Fruit fly (Drosophila melanogaster) whole organism: Measurements from ENCODE around the gene osk.

ENCODE experiments used
- CG8478 ChIP-seq: fragments of >200 bp; optimal IDR thresholded peaks from 2 replicates; lab custom pipeline; 2018; ENCODE audit warnings: inconsistent platforms
- Dll ChIP-seq: fragments of >200 bp; optimal IDR thresholded peaks from 2 replicates; lab custom pipeline; 2017
- EcR ChIP-seq, 2 experiments: fragments of >200 bp; optimal IDR thresholded peaks; 2 replicates each; lab custom pipeline; 2017; ENCODE audit warnings: missing biosample characterization in 2 of 2, missing genetic modification characterization in 2 of 2, missing genetic modification reagents in 2 of 2
- pan ChIP-seq: fragments of >200 bp; optimal IDR thresholded peaks from 2 replicates; lab custom pipeline; 2017
- psq ChIP-seq: fragments of >200 bp; optimal IDR thresholded peaks from 2 replicates; lab custom pipeline; 2017
- usp ChIP-seq: fragments of >200 bp; optimal IDR thresholded peaks from 2 replicates; lab custom pipeline; 2017; ENCODE audit warnings: missing biosample characterization, missing genetic modification characterization, mixed read lengths

Gene osk

DNA sequence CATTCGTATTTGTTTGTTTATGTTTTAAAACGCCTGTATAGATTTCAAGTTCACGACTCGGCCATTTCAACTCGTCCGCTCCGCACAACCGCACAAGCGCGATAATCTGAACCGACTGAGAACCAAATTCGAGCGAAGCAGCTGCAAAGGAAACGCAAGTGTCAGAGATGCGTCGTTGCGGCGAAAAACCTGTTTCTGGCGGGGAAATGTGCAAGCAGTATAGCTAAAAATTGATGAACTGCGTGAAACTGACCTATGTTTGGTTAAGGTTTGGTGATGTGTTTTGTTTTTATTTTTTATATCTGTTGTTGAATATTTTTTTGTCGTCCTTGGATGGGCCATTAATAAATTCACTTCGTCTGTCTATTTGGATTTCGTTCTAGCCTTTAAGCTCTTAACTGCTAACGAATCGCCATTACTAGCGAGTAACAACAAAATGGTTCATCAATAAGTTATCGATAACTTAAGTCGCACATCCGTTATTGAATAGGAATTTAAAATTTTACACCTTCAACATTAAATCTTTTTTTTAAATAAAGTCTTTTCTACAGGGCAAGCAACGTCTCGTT lies 3.1 kb upstream of the osk start, which contains the start of gene pyd:
TSS of gene pyd (minus strand) at position 120 of the 569 bp plus-strand sequence.
- TF ChIP-seq CG8478 (lab: Kevin White, UChicago) (no peak), psq (no peak), Dll (lab: Kevin White, UChicago) (no peak), pan (no peak), EcR (GFP tag; optimal IDR thresholded peaks at IDR 0.05; lab: Kevin White, UChicago) (no peak), usp (GFP tag; lab: Kevin White, UChicago) (no peak)

DNA sequence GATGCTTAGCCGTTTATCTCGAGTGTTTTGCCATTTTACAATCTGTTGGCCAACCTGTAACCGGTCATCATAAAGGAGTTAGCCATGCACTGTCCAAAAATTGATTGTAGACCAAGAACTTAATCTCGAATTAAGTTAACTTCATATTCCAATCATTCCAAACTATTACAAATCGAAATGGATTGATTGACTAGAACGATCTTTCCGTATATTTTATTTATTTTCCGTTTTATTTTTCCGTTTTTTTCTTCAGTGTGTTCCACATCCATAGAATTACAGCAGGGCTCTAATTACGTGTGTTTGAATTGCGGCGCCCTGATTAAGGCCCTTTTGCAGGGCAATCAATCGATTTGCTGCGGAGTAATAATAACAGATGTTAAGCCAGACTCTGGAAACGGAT lies 2.2 kb upstream of the osk start:
- TF ChIP-seq psq (no peak), CG8478 (lab: Kevin White, UChicago) (no peak), Dll (lab: Kevin White, UChicago) (no peak), EcR (GFP tag; optimal IDR thresholded peaks at IDR 0.05; lab: Kevin White, UChicago) (no peak), usp (GFP tag; lab: Kevin White, UChicago) (no peak), pan (no peak)

DNA sequence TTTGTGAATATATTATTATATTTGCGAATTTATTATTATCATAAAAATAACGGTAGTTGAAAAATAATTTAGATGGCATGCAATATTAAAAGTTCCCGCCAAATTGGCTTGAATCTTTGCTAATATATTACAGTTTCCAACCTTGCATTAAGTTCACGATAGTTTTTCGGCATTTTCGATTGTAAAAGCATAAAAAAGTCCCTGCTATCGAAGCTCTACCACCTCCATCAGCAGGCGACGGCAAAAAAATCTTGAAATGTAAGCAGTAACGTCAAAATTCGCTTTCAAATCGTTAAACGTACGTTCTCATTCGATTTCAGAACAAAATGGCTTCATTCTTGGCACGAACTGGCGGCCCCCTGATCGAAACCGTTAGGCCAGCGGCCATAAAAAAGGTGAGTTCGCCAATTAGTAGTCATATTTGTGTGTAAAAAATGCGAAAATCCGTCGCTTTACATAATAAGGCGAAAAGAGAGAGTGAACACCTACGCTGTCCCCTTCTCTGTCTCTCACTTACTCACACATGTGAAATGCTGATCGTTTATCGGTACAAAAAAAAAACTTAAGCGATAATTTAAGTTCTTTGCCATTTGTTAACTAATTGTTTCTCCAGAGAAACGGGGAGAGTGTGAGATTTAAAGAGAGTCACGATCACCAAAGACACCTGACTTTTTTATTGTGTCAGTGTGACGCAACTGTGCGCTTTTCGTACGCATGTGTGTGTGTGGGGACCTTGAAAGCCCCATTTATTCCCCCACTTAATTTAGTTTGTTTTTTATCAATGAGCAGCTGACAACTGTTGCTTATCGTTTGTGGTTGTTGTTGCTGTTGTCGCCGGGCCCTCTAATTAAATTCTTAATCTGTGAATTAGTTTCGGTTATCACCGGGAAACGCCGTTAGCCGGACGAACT lies 3.8 kb downstream of the osk start, which contains the start of gene ScsbetaA:
TSS of gene ScsbetaA (plus strand) at position 231 of the 911 bp plus-strand sequence.
- TF ChIP-seq pan (no peak), usp (GFP tag; lab: Kevin White, UChicago) (no peak), psq (no peak), Dll (lab: Kevin White, UChicago) (no peak), CG8478 (lab: Kevin White, UChicago) (no peak), EcR (GFP tag; optimal IDR thresholded peaks at IDR 0.05; lab: Kevin White, UChicago) (no peak)

DNA sequence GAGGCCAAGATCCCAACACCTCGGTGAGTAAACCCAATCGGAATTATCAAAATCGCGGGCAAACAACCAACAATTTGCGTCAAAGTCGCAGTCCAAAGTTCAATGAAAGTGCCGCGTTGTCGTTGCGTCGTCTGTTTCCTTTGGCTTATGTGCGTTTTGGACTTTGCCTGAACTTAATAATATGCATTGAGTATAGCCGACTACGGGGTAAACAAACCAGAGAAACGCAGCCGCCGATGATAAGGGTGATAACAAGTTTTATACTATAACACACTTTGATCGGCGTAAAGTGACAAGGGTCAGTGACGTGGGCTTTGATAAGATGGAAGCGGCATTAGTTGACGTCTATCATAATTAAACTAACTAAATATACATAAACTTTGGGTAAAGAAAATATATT lies 4.8 kb downstream of the osk start:
- TF ChIP-seq EcR (GFP tag; optimal IDR thresholded peaks at IDR 0.05; lab: Kevin White, UChicago) = no peak
- no peak for TF ChIP-seq psq
- no peak for TF ChIP-seq usp (GFP tag; lab: Kevin White, UChicago)
- TF ChIP-seq pan = no peak
- TF ChIP-seq Dll (lab: Kevin White, UChicago) = no peak
- TF ChIP-seq CG8478 (lab: Kevin White, UChicago) = no peak

DNA sequence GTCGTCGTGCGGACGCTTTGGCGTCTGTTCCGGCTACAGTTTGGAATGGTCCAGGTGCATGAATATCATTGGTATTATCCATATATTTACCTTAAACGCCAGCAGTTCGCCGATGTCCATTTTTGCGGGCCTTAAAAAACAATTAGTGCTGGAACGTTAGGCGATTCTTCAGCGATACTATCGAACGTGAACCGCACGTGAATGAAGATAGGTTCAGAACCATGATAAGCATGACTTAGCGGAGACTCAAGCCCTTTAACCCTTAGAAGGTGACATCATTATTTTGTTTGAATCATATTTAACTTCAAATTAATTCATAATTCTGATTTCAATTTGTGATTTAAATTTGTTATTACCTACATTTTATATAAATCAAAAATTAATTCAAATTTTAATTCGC lies 9.9 kb downstream of the osk start, which contains the start of gene CG11964:
TSS of gene CG11964 (minus strand) at position 155 of the 400 bp plus-strand sequence.
- TF ChIP-seq pan (no peak), psq (no peak), EcR (GFP tag; optimal IDR thresholded peaks at IDR 0.05; lab: Kevin White, UChicago) (no peak), usp (GFP tag; lab: Kevin White, UChicago) (no peak), CG8478 (lab: Kevin White, UChicago) (no peak), Dll (lab: Kevin White, UChicago) (no peak)

DNA sequence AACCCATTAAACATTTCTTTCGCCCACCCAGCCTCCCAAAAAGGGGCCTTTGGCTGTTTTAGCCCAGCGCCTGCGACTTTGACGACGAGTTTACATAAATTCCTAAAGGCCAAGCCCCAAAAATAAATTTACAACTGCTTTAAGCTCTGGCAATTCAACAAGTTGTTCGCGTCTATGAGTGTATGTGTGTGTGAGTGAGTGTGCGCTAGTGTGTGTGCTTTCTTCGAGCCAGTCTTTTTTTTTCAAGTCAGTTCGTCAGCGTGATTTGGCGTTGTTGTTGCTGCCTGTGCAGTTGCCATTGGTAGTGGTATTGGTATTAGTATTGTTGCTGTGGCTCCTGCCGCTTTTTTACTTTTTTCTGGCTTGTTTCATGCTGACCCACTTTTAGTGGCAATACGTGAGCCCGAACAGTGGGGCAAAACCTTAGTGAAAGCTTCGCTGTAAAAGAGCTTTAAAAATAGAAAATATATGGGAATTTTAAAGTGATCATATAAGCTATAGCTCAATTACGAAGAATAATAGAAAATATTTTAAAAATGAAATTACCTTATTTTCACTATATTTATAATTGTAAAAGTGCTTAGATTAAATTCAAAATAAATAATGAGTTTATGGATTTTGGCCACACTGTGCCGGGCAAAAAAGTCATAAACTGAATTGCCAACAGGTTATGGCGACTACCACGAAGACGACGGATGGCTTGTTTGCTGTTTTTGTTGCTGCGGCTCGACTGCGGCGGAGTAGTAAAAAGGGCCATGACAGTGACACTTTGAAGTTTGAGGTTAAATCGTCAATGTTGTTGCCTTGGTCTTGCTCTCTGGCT lies 10.8 kb downstream of the osk start:
- TF ChIP-seq usp (GFP tag; lab: Kevin White, UChicago) (no peak), Dll (lab: Kevin White, UChicago) (no peak), CG8478 (lab: Kevin White, UChicago) (no peak), EcR (GFP tag; optimal IDR thresholded peaks at IDR 0.05; lab: Kevin White, UChicago) (no peak), pan (no peak), psq (no peak)

DNA sequence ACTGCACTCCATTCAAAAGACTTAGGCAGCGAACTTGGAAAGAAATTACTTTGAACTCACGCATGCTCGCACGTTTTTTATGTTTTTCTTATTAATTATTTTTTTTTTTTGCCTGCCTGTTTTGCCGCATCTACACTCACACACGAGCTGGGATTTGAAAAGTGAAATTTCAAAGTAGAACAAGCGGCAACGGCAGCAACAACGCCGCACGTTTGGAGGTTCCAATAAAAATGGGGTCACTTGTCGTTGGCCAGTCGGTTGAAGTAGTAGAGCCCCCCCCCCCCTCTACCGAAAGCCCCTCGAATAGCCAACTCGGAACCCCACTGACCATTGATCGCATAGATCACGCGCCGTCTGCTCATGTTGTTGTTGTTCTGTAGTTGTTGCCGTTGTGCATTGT lies 11.5 kb downstream of the osk start:
- TF ChIP-seq pan = no peak
- TF ChIP-seq psq = no peak
- TF ChIP-seq Dll (lab: Kevin White, UChicago) = no peak

DNA sequence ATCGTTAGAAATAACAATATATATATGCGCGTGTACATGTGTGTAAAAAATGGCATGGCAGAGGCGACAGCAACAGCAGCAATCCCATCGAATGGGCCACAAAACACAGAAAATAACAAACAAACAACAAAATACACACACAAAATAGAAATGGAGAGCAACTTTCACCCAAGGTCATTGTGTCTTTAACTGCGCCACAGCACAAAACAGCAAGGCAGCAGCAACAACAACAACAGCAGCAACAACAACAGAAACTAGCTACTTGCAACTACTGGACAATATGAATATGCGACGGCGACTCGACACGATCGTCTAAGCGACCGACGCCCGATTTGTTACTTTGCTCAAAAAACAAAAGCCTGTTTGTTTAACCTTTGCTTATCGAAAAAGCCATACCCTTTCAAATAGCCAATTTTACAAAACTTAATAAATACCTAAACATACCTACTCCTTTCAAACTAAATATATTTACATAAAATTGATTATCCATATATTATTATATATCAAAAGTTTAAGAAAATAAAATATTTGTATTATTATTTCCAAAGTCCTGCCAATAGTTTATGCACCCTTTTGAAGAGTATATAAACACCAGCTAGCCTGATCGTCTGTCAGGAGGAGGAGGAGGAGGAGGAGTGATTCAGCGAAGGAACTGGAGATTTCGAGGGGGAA lies 13.0 kb downstream of the osk start:
- no peak for TF ChIP-seq Dll (lab: Kevin White, UChicago)
- no peak for TF ChIP-seq pan
- no peak for TF ChIP-seq usp (GFP tag; lab: Kevin White, UChicago)
- no peak for TF ChIP-seq psq

DNA sequence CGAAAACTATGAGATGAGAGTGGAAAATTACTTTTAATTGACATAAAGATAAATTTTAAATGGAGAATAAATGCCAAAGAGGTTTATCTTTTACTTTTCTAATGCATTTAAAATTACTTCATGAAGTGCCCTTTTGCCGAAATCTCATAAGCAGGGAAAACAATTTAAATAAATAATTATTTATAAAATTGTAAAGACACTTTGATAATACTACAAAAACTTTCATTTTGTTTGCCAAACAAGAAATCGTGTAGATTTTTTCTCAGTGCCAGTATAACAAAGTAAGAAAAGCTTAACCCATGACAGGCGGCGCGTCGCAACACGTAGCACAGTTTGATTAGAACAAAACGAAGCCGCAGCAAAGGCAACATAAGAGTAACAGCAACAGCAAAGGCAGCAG lies 13.9 kb downstream of the osk start:
- TF ChIP-seq Dll (lab: Kevin White, UChicago) (no peak), usp (GFP tag; lab: Kevin White, UChicago) (no peak), CG8478 (lab: Kevin White, UChicago) (no peak), pan (no peak), EcR (GFP tag; optimal IDR thresholded peaks at IDR 0.05; lab: Kevin White, UChicago) (no peak), psq (no peak)

DNA sequence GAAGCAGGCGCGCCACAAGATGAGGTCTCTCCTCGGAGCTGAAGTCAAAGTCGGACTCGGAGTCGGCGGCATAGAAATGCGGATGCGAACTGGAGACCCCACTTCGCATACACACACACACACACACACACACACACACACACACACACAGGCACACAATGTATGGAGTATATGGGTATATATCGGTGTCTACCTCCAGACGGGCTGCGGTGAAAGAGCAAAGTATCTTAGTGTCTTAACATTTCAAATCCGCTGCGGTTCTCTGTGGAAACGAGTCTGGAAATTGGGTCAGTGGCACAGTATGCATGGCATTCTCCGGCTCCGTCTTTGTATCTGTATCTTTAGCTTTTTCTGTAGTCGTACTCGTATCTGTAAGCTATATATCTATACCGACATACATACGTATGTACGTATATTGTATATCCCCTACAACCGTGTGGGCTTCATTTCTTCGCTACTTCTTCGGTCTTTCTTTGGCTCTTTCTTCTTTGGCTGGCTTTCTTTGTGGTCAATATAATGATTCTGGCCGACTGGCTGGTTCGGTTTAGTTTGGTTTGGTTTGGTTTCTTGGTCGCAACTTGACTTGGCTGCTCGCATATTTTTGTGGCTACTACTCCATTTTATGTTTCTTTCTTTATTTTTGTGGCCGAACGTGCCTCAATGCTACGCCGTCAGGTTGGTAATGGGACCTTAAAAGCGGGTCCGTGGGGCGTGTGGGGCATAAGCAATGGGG lies 14.6 kb downstream of the osk start:
- TF ChIP-seq pan (no peak), psq (no peak), CG8478 (lab: Kevin White, UChicago) (no peak), usp (GFP tag; lab: Kevin White, UChicago) (no peak), Dll (lab: Kevin White, UChicago) (no peak), EcR (GFP tag; optimal IDR thresholded peaks at IDR 0.05; lab: Kevin White, UChicago) (no peak)
